Worm (Caenorhabditis elegans): ENCODE data around the gene grd-8.

Gene grd-8

DNA sequence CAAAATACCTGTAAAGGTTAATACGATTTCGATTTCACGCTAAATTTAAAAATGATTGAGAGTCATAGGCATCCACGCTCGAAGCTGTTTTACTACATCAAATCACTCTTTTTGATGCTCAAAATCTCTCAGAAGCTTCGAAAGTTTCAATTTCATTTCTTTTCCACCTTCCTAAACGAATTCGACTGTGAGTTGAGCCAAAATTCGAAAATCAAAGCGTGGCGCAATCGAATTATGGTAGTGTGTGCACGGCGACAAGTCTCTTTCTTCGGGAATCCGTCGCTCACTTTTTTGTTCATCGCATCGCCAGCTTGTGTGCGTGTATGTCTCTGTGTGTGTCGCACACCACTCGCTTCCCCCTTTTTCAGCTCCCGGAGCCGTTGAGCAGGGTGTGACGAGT is 30.6 kb downstream of the grd-8 start:
- TF ChIP-seq lin-14 (GFP tag; optimal IDR thresholded peaks at IDR 0.05) (peak; percentile 58), fkh-10 (GFP tag; optimal IDR thresholded peaks at IDR 0.05) (peak; percentile 81), egl-13 (tag; optimal IDR thresholded peaks at IDR 0.05) (no peak)

DNA sequence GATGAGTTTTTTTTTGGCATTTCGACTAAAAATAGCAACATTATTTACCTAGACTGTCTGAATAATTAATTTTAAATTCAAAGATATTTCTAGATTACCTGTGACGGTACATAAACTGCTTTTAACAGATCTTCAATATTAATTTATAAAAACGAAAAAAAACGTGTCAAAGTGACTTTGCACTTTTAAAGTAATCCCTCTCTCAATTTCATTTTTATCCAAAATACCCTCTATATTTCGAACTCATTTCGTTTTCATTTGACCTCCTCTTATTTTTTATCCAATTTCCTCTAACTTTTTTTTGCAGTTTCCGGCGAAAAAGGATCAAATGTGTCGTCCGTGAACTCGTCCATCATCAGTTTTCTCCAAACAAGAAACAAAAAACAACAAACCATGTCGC is 33.1 kb downstream of the grd-8 start, which contains the start of gene F40A3.4:
TSS of gene F40A3.4 (plus strand) at position 301 of the 400 bp plus-strand sequence.
- no peak for TF ChIP-seq fkh-4 (tag; optimal IDR thresholded peaks at IDR 0.05; ENCODE audit: borderline replicate concordance)
- no peak for TF ChIP-seq efl-1 (optimal IDR thresholded peaks at IDR 0.05)
- TF ChIP-seq efl-1 (GFP tag; optimal IDR thresholded peaks at IDR 0.05 in 1 of 2): peak in 1 of 2 experiments; percentile 48

DNA sequence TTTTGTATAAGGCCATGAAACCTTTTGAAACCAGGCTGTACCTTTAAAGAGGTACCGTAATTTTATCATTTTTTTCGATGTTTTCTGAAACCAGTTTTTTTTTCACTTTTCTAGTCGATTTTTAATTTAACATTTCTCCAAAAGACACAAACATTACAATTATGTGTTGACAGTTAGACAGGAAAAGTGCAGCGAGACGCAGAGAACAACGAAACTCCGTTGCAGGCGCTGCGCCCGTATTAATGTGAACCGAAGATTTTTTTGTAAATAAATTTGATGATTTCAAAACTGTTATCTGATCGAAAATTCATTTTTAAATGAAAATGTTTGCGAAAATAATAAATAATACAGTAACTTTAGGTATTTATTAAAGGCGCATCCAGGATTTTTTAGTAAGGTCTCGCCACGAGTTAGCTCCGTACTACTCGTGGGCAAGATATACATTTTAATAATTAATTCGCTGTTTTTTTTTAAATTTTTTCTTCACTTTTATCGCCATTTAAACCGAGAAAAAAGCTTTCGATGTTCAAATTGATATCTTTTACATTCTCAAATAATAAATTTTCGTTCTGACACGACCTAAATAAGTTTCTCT is 34.6 kb downstream of the grd-8 start, which contains the start of gene F40A3.3:
TSS of gene F40A3.3 (plus strand) at position 564 of the 595 bp plus-strand sequence.
- TF ChIP-seq lin-14 (GFP tag; optimal IDR thresholded peaks at IDR 0.05) (peak; percentile 10), ceh-63 (GFP tag; optimal IDR thresholded peaks at IDR 0.05) (no peak), zip-4 (GFP tag; optimal IDR thresholded peaks at IDR 0.05) (no peak), pax-3 (tag; optimal IDR thresholded peaks at IDR 0.05) (no peak), mep-1 (tag; optimal IDR thresholded peaks at IDR 0.05) (peak; percentile 33), lsy-2 (tag; optimal IDR thresholded peaks at IDR 0.05) (peak in 1 of 2 experiments; percentile 34), efl-1 (optimal IDR thresholded peaks at IDR 0.05) (no peak), efl-1 (GFP tag; optimal IDR thresholded peaks at IDR 0.05 in 1 of 2) (peak in 1 of 2 experiments; percentile 11), ama-1 (optimal IDR thresholded peaks at IDR 0.05) (no peak), blmp-1 (tag; optimal IDR thresholded peaks at IDR 0.05) (peak; percentile 22), alr-1 (tag; optimal IDR thresholded peaks at IDR 0.05; ENCODE audit: borderline replicate concordance) (no peak), snu-23 (GFP tag; optimal IDR thresholded peaks at IDR 0.05) (peak; percentile 14), C16A3.4 (tag; optimal IDR thresholded peaks at IDR 0.05) (peak; percentile 2)

DNA sequence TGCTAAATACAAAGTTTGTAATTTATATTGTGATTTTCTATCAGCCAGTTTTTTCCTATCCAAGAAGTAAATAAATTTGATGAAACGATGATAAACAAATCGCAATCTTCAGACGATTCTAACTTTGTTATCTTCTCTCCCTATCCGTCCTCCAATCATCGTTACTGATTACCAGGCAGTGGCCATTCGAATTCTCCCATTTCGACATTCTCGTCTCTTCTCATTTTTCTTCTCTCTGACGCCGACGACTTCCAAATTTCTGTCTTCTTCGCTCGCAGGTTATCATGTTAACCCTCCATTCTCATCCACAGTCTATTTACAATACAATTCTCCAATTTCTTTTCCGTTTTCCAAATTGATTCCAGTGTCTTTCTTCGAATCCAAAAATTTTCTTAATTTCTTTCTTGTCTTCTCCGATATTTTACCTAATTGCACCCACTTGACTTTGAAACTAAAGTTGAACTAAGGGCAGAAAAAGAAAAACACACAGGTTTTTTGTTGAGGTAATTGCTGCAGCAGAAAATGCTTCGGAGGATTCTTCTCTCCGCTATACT is 36.2 kb downstream of the grd-8 start, which contains the start of gene F40A3.2:
TSS of gene F40A3.2 (plus strand) at position 504 of the 554 bp plus-strand sequence.
- TF ChIP-seq nhr-20 (tag; optimal IDR thresholded peaks at IDR 0.05) (peak; percentile 31), elt-3 (tag; optimal IDR thresholded peaks at IDR 0.05) (peak in 5 of 6 experiments; percentile 21 to 75 (median 49)), lin-14 (GFP tag; optimal IDR thresholded peaks at IDR 0.05) (peak; percentile 33), nhr-85 (tag) (peak; percentile 85), aly-2 (tag; optimal IDR thresholded peaks at IDR 0.05) (no peak), lsy-2 (tag; optimal IDR thresholded peaks at IDR 0.05) (peak in 1 of 2 experiments; percentile 22), lin-35 (GFP tag; optimal IDR thresholded peaks at IDR 0.05) (peak in 1 of 2 experiments; percentile 12), sox-4 (tag; optimal IDR thresholded peaks at IDR 0.05) (no peak), blmp-1 (tag; optimal IDR thresholded peaks at IDR 0.05) (peak; percentile 73), snu-23 (GFP tag; optimal IDR thresholded peaks at IDR 0.05) (peak; percentile 31), nhr-28 (tag; optimal IDR thresholded peaks at IDR 0.05) (no peak), tlp-1 (tag; optimal IDR thresholded peaks at IDR 0.05) (no peak)

DNA sequence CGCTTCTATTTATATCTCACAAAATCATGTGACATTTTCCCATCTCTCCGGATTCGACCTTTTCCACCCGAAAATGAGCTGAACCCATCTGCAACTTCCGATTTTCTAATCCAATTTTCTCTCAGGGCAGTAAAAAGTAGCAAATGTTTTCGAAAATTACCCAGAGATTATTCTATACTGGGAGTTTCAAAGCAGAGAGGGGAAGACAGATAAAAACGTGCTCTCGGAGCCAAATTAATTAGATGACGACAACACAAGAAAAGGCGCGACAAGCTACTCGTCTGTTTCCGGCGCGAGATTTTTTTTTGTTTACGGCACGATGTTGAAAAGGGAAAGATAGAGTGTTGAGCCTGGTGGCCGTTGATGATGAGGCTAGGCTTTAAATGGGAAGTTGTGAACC is 42.1 kb downstream of the grd-8 start:
- TF ChIP-seq egl-13 (tag; optimal IDR thresholded peaks at IDR 0.05) (peak; percentile 52), nhr-71 (tag; optimal IDR thresholded peaks at IDR 0.05) (peak; percentile 13), vab-15 (tag; optimal IDR thresholded peaks at IDR 0.05) (peak; percentile 17), zip-4 (GFP tag; optimal IDR thresholded peaks at IDR 0.05) (no peak), nhr-47 (tag; optimal IDR thresholded peaks at IDR 0.05) (peak; percentile 36), lin-14 (GFP tag; optimal IDR thresholded peaks at IDR 0.05) (peak; percentile 80)

DNA sequence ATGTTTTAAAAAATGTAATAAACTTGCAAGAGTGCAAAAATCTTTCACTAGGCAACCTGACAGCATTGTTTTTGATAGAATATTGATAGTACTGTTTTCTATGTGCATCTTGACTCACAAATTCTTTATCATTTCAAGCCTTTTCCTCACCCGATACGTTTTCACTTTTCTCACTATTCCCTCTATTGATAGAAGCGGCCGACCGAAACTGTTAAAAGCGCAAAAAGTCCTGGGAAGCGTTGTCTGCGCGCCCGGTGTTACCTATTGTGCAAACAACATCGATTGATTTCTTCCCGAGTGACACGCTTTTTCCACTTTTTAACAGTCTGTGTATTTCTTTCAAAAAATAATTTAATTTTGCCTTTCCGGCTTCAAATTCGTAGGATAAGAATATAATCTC is 45.7 kb downstream of the grd-8 start:
- peak; percentile 40 for TF ChIP-seq elt-2 (tag; optimal IDR thresholded peaks at IDR 0.05)
- no peak for TF ChIP-seq Y116A8C.19 (tag; optimal IDR thresholded peaks at IDR 0.05; ENCODE audit: borderline replicate concordance)
- peak; percentile 5 for TF ChIP-seq lin-14 (GFP tag; optimal IDR thresholded peaks at IDR 0.05)
- TF ChIP-seq efl-1 (optimal IDR thresholded peaks at IDR 0.05): no peak
- peak in 1 of 2 experiments; percentile 47 for TF ChIP-seq efl-1 (GFP tag; optimal IDR thresholded peaks at IDR 0.05 in 1 of 2)
